Fruit fly (Drosophila melanogaster): ENCODE results near the gene CG15824.

Gene CG15824

DNA sequence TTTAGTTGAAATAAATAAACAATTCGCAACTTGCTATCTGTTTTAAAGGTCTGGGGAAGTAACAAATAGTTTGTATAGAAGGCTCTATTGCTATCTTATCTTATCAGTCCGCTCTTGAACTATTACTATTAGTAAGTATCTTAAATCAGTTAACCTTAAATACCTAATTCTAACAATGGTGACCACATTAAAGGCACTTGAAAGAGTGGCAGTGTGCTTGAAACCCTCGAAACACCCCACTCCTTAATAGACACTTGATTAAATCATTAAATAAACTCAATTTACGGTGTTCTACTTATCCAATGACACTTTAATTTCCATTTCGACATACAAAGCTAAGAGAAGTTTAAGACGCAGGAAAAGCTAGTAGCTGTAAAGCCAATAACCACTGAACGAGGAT, 46.2 kb downstream of the CG15824 start:
- no peak for TF ChIP-seq CG8478 (optimal IDR thresholded peaks at IDR 0.05)
- TF ChIP-seq CTCF (optimal IDR thresholded peaks at IDR 0.05) = no peak

DNA sequence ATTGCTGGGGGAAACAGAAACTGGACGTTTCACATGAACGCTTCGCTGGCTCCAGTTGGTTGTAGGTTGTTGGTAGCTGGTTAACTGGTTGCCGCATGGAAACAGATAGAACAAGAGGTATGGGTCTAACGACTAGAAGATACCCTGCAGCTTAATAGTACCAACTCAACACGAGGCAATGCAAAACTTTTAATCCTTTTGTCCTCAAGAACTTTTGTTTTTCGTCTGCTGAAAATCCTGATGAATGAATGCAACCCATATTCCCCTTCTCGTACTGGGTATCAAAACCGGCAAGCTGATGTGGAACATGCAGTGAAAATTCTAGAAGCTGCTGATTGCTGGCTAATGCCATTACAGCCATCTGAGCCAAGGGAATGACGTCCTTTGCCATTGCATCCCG, 47.0 kb downstream of the CG15824 start:
- TF ChIP-seq CTCF (optimal IDR thresholded peaks at IDR 0.05) (no peak), CG8478 (optimal IDR thresholded peaks at IDR 0.05) (no peak)

DNA sequence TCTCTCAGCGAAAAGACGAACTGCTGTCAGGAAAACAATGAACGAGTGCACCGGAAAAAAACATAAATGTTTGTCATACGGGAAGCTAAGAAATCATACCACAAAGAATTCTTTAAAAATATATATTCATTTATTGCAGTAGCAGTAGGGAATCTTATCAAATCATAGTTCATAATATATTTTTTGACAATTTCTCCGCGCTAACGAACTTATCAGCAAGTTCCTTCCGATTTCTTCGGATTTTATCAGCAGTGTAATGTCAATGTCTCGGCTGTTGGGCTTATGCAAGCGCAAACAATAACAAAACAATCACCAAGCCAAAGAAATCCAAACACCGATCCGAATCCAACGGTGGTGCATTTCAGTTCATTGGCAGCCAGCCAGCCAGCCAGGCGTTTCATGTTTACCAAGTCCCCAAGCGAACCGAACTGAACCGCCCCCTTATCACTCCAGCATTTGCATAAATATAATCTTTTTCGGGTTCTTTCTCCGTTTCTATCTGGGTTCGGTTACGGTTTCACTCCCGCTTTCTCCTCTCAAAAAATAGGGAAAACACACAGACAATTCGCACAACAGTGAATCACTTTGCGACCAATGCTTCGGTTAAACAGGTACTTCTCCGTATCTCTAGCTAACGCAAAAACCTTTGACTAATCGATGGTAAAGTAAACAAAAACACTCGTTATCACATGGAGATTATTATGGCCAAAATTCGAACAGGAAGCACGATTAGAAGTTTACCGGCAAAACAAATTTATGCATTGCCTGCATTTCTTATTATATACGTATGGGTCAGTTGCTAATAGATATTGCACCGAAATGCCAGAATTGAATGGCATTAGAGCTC, 57.2 kb downstream of the CG15824 start:
- TF ChIP-seq CG8478 (optimal IDR thresholded peaks at IDR 0.05) (no peak), CTCF (optimal IDR thresholded peaks at IDR 0.05) (no peak)

All from S2 (cell line).